Fruit fly (Drosophila melanogaster): ENCODE results near the gene Cow.

- TF ChIP-seq EcR (GFP tag; optimal IDR thresholded peaks at IDR 0.05) = no peak
- no peak for TF ChIP-seq CG4496 (GFP tag; IDR thresholded peaks at IDR 0.05)
- no peak for TF ChIP-seq gl (tag; optimal IDR thresholded peaks at IDR 0.05)
- no peak for TF ChIP-seq CG17806 (tag; optimal IDR thresholded peaks at IDR 0.05)
- no peak for TF ChIP-seq D1 (tag; optimal IDR thresholded peaks at IDR 0.05)
- no peak for TF ChIP-seq CG8301 (tag; optimal IDR thresholded peaks at IDR 0.05)
- no peak for TF ChIP-seq Pif1A (GFP tag; optimal IDR thresholded peaks at IDR 0.05)
- TF ChIP-seq Snoo (tag; optimal IDR thresholded peaks at IDR 0.05) = no peak
- TF ChIP-seq CG14655 (GFP tag; optimal IDR thresholded peaks at IDR 0.05) = no peak
- TF ChIP-seq Ets98B (GFP tag; IDR thresholded peaks at IDR 0.05) = no peak
- no peak for TF ChIP-seq CG13204 (GFP tag; optimal IDR thresholded peaks at IDR 0.05)
- TF ChIP-seq CG8159 (tag; optimal IDR thresholded peaks at IDR 0.05) = no peak
- TF ChIP-seq CG9948 (tag; optimal IDR thresholded peaks at IDR 0.05) = no peak
- no peak for TF ChIP-seq CG15710 (tag; optimal IDR thresholded peaks at IDR 0.05)
Measured at dm6 chr3R:23074480-23074879, 38.0 kb downstream of the Cow start.

Data from whole organism, pupa.